Fruit fly (Drosophila melanogaster) Kc167 (cell line): ENCODE measurements around the gene mthl9.

Experiments used
- h ChIP-seq: fragments of >200 bp; optimal IDR thresholded peaks from 3 replicates; lab custom pipeline; 2018; ENCODE audit warnings: missing external identifiers
- insv ChIP-seq: fragments of >200 bp; optimal IDR thresholded peaks from 3 replicates; lab custom pipeline; 2018; ENCODE audit warnings: missing external identifiers
- psq ChIP-seq: fragments of >200 bp; optimal IDR thresholded peaks from 2 replicates; lab custom pipeline; 2017; ENCODE audit warnings: missing external identifiers
- ttk ChIP-seq: sonication (Bioruptor generic); optimal IDR thresholded peaks from 2 replicates; lab custom pipeline; 2017; ENCODE audit warnings: missing external identifiers

- TF ChIP-seq ttk (lab: Kevin White, UChicago) (no peak), insv (lab: Kevin White, UChicago) (no peak), psq (lab: Kevin White, UChicago) (no peak), h (no peak)
Observed at dm6 chr3L:378906-379305, 46.8 kb upstream of the mthl9 start.
